Worm (Caenorhabditis elegans): ENCODE measurements around the gene sel-10.

DNA sequence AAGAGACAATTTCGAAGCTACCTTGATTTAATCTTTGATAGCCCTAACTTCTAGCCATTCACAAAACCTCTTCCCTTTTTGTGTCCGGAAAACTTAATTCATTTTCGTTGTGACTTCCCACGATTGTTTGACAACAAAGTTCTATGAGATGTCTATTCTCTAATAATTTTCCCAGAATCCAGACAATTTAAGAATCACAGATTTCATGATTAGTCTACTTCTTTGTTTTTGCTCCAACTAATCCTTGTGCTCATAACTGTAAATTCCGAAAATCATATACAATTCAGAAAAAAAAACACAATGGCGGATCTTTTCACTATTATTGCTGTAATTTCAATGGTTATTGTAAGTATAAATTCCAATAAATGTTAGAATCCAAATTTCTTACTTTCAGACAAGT is 43.3 kb downstream of the sel-10 start, which contains the start of gene srx-137:
- TF ChIP-seq pqm-1 (tag; optimal IDR thresholded peaks at IDR 0.05) (no peak), unc-130 (GFP tag; optimal IDR thresholded peaks at IDR 0.05) (no peak), arid-1 (GFP tag; conservative IDR thresholded peaks at IDR 0.05) (no peak), egl-43 (GFP tag; IDR thresholded peaks at IDR 0.05) (no peak), ces-1 (GFP tag; optimal IDR thresholded peaks at IDR 0.05) (no peak), nhr-237 (tag; optimal IDR thresholded peaks at IDR 0.05) (no peak), fkh-10 (GFP tag; optimal IDR thresholded peaks at IDR 0.05) (no peak), duxl-1 (tag; optimal IDR thresholded peaks at IDR 0.05; ENCODE audit: poor library complexity) (no peak), F49E8.2 (tag; optimal IDR thresholded peaks at IDR 0.05; ENCODE audit: borderline replicate concordance) (no peak), mdl-1 (tag; optimal IDR thresholded peaks at IDR 0.05) (no peak), Y105C5A.15 (GFP tag; IDR thresholded peaks at IDR 0.05) (no peak), hmg-1.1 (GFP tag; IDR thresholded peaks at IDR 0.05) (no peak), snpc-4 (tag; optimal IDR thresholded peaks at IDR 0.05) (no peak), zag-1 (tag; optimal IDR thresholded peaks at IDR 0.05) (no peak)
